Fruit fly (Drosophila melanogaster): ENCODE results near the gene CG31675.

dm6 chr2L:20879567-20880141, 12.1 kb downstream of the CG31675 start:
- TF ChIP-seq Sin3A (optimal IDR thresholded peaks at IDR 0.05), result no peak
- no peak for TF ChIP-seq h (optimal IDR thresholded peaks at IDR 0.05)

Measured in Kc167 (cell line).